Fruit fly (Drosophila melanogaster): Measurements from ENCODE around the gene Whamy.

Gene Whamy

DNA sequence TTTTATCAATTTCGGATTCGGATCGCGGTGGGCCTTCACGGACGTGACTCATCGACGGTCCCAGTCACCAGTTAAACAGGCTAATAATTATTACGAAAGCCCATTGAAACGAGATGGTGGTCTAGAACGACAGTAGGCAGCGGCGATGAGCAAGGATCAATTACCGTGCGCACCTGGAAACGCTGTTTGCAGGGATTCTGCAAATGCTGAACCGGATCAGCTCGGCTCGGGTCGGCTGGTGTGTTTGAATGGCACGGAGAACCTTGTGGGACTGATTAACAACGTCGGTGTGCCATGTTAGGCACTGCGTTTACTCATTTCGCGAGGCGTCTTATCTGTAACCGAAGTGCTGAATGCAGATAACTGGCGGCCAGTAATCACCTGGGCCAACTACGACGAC lies at the start of gene Whamy (continued):
- TF ChIP-seq trem (tag; optimal IDR thresholded peaks at IDR 0.05) (no peak), CG9876 (GFP tag; optimal IDR thresholded peaks at IDR 0.05) (no peak), CG5245 (GFP tag; optimal IDR thresholded peaks at IDR 0.05) (no peak), CG34422 (GFP tag; IDR thresholded peaks at IDR 0.05) (no peak), crol (GFP tag; IDR thresholded peaks at IDR 0.05) (no peak), zen2 (GFP tag; IDR thresholded peaks at IDR 0.05; ENCODE audit: partially characterized antibody) (no peak), nerfin-1 (tag; optimal IDR thresholded peaks at IDR 0.05) (no peak), CG6175 (GFP tag; IDR thresholded peaks at IDR 0.05) (no peak), sc (optimal IDR thresholded peaks at IDR 0.05) (no peak), sc (GFP tag; optimal IDR thresholded peaks at IDR 0.05) (no peak), Dbx (GFP tag; IDR thresholded peaks at IDR 0.05) (no peak), lab (GFP tag; optimal IDR thresholded peaks at IDR 0.05) (peak; percentile 66), CG4424 (GFP tag; optimal IDR thresholded peaks at IDR 0.05) (no peak), lov (optimal IDR thresholded peaks at IDR 0.05) (no peak), lov (GFP tag; IDR thresholded peaks at IDR 0.05) (no peak), Camta (GFP tag; optimal IDR thresholded peaks at IDR 0.05) (no peak), CG10366 (GFP tag; IDR thresholded peaks at IDR 0.05) (no peak), CG10274 (GFP tag; optimal IDR thresholded peaks at IDR 0.05) (no peak), gsb-n (tag; optimal IDR thresholded peaks at IDR 0.05) (no peak), Drgx (GFP tag; IDR thresholded peaks at IDR 0.05) (no peak), rib (GFP tag; IDR thresholded peaks at IDR 0.05) (no peak), Antp (GFP tag; optimal IDR thresholded peaks at IDR 0.05) (no peak), ems (GFP tag; optimal IDR thresholded peaks at IDR 0.05) (no peak), grau (tag; optimal IDR thresholded peaks at IDR 0.05) (no peak), CG10959 (GFP tag; IDR thresholded peaks at IDR 0.05) (no peak), CG6813 (GFP tag; optimal IDR thresholded peaks at IDR 0.05) (no peak), Deaf1 (tag; optimal IDR thresholded peaks at IDR 0.05) (peak; percentile 82), zen (tag; optimal IDR thresholded peaks at IDR 0.05) (no peak), CG34224 (GFP tag; IDR thresholded peaks at IDR 0.05; ENCODE audit: partially characterized antibody) (no peak), CG2202 (tag; optimal IDR thresholded peaks at IDR 0.05) (no peak), HLH4C (GFP tag; IDR thresholded peaks at IDR 0.05; ENCODE audit: partially characterized antibody) (no peak), CG10543 (GFP tag; optimal IDR thresholded peaks at IDR 0.05) (peak; percentile 73), dmrt11E (tag; optimal IDR thresholded peaks at IDR 0.05) (no peak), Pdp1 (GFP tag; optimal IDR thresholded peaks at IDR 0.05) (peak in 1 of 2 experiments; percentile 9), CG12236 (GFP tag; optimal IDR thresholded peaks at IDR 0.05) (no peak), bsh (GFP tag; optimal IDR thresholded peaks at IDR 0.05) (no peak), sna (GFP tag; IDR thresholded peaks at IDR 0.05; ENCODE audit: partially characterized antibody) (no peak), grn (GFP tag; optimal IDR thresholded peaks at IDR 0.05) (peak; percentile 62), CG12659 (GFP tag; optimal IDR thresholded peaks at IDR 0.05) (no peak), CrebB (tag; optimal IDR thresholded peaks at IDR 0.05) (no peak), CG8478 (optimal IDR thresholded peaks at IDR 0.05) (no peak), Dref (GFP tag; IDR thresholded peaks at IDR 0.05) (no peak), Six4 (GFP tag; optimal IDR thresholded peaks at IDR 0.05) (no peak), Atf3 (GFP tag; optimal IDR thresholded peaks at IDR 0.05) (no peak), tup (GFP tag; optimal IDR thresholded peaks at IDR 0.05) (no peak), pum (GFP tag; optimal IDR thresholded peaks at IDR 0.05) (no peak), Ptx1 (GFP tag; IDR thresholded peaks at IDR 0.05) (no peak), CG30020 (tag; optimal IDR thresholded peaks at IDR 0.05) (no peak), pita (GFP tag; optimal IDR thresholded peaks at IDR 0.05) (no peak), dysf (GFP tag; IDR thresholded peaks at IDR 0.05) (no peak), Sox102F (GFP tag; optimal IDR thresholded peaks at IDR 0.05) (no peak), org-1 (GFP tag; optimal IDR thresholded peaks at IDR 0.05) (no peak), Atf-2 (GFP tag; optimal IDR thresholded peaks at IDR 0.05) (no peak)

All from whole organism, embryonic.